Worm (Caenorhabditis elegans) whole organism, mixed stage, embryonic: ENCODE measurements around the gene F59B2.14.
A peak's percentile ranks its signal among the peaks of the same experiment; 100 is the strongest.

Experiments
- bed-3 ChIP-seq: fragments of 200-800 bp; sonication (Bioruptor generic); optimal IDR thresholded peaks from 3 replicates; lab custom pipeline; 2018; ENCODE audit warnings: mild to moderate bottlenecking, missing genetic modification characterization, moderate library complexity, missing compliant biosample characterization
- blmp-1 ChIP-seq: fragments of 150-350 bp; optimal IDR thresholded peaks from 2 replicates; lab custom pipeline; 2014; ENCODE audit warnings: missing biosample characterization, missing genetic modification characterization
- ceh-43 ChIP-seq: fragments of 200-800 bp; sonication (Bioruptor generic); optimal IDR thresholded peaks from 2 replicates; lab custom pipeline; 2018; ENCODE audit warnings: mild to moderate bottlenecking, missing genetic modification characterization, moderate library complexity, missing compliant biosample characterization
- ceh-83 ChIP-seq: fragments of 200-800 bp; sonication (Bioruptor generic); optimal IDR thresholded peaks from 2 replicates; lab custom pipeline; 2018; ENCODE audit warnings: mild to moderate bottlenecking, missing genetic modification characterization, missing compliant biosample characterization
- ces-1 ChIP-seq: fragments of 150-350 bp; optimal IDR thresholded peaks from 2 replicates; lab custom pipeline; 2014; ENCODE audit warnings: missing biosample characterization, missing genetic modification reagents, missing genetic modification characterization
- drap-1 ChIP-seq: fragments of 200-800 bp; sonication (Bioruptor generic); optimal IDR thresholded peaks from 3 replicates; lab custom pipeline; 2018; ENCODE audit warnings: mild to moderate bottlenecking, missing genetic modification characterization, missing compliant biosample characterization
- elt-1 ChIP-seq: sonication (generic microtip); optimal IDR thresholded peaks from 2 replicates; lab custom pipeline; 2017; ENCODE audit warnings: missing genetic modification characterization, mild to moderate bottlenecking, missing compliant biosample characterization, antibody characterized with exemption, moderate library complexity, borderline replicate concordance; ENCODE audit not compliant: insufficient read depth
- flh-1 ChIP-seq: fragments of 200-800 bp; sonication (Bioruptor generic); optimal IDR thresholded peaks from 2 replicates; lab custom pipeline; 2018; ENCODE audit warnings: mild to moderate bottlenecking, missing genetic modification characterization, moderate library complexity, missing compliant biosample characterization
- ham-2 ChIP-seq: fragments of 200-800 bp; sonication (Bioruptor generic); optimal IDR thresholded peaks from 2 replicates; lab custom pipeline; 2018; ENCODE audit warnings: mild to moderate bottlenecking, missing genetic modification characterization, missing compliant biosample characterization
- hlh-1 ChIP-seq: fragments of 150-350 bp; optimal IDR thresholded peaks from 2 replicates; lab custom pipeline; 2014; ENCODE audit warnings: missing biosample characterization, missing genetic modification reagents, missing genetic modification characterization
- lin-13 ChIP-seq: fragments of 150-350 bp; optimal IDR thresholded peaks from 2 replicates; lab custom pipeline; 2014; ENCODE audit warnings: missing biosample characterization, missing genetic modification characterization
- lsy-2 ChIP-seq: fragments of 150-350 bp; optimal IDR thresholded peaks from 2 replicates; lab custom pipeline; 2014; ENCODE audit warnings: missing biosample characterization, missing genetic modification characterization
- mab-5 ChIP-seq: fragments of 150-350 bp; optimal IDR thresholded peaks from 2 replicates; lab custom pipeline; 2014; ENCODE audit warnings: missing biosample characterization, missing genetic modification characterization
- mep-1 ChIP-seq: fragments of 150-350 bp; optimal IDR thresholded peaks from 2 replicates; lab custom pipeline; 2017; ENCODE audit warnings: missing biosample characterization, missing genetic modification reagents, missing genetic modification characterization, inconsistent platforms
- nhr-12 ChIP-seq: fragments of 150-350 bp; optimal IDR thresholded peaks from 2 replicates; lab custom pipeline; 2014; ENCODE audit warnings: missing biosample characterization, missing genetic modification characterization
- nhr-2 ChIP-seq: fragments of 150-350 bp; optimal IDR thresholded peaks from 2 replicates; lab custom pipeline; 2014; ENCODE audit warnings: missing biosample characterization, missing genetic modification characterization
- nhr-237 ChIP-seq: fragments of 150-350 bp; optimal IDR thresholded peaks from 2 replicates; lab custom pipeline; 2014; ENCODE audit warnings: missing biosample characterization, missing genetic modification characterization
- nhr-28 ChIP-seq: fragments of 150-350 bp; optimal IDR thresholded peaks from 2 replicates; lab custom pipeline; 2014; ENCODE audit warnings: missing biosample characterization, missing genetic modification characterization
- pha-4 ChIP-seq: fragments of 150-350 bp; optimal IDR thresholded peaks from 2 replicates; lab custom pipeline; 2018; ENCODE audit warnings: missing biosample characterization, missing genetic modification reagents, missing genetic modification characterization
- sptf-1 ChIP-seq: sonication (generic microtip); optimal IDR thresholded peaks from 2 replicates; lab custom pipeline; 2017; ENCODE audit warnings: mild to moderate bottlenecking, missing genetic modification characterization, moderate library complexity, missing compliant biosample characterization

The F59B2.14 gene

DNA sequence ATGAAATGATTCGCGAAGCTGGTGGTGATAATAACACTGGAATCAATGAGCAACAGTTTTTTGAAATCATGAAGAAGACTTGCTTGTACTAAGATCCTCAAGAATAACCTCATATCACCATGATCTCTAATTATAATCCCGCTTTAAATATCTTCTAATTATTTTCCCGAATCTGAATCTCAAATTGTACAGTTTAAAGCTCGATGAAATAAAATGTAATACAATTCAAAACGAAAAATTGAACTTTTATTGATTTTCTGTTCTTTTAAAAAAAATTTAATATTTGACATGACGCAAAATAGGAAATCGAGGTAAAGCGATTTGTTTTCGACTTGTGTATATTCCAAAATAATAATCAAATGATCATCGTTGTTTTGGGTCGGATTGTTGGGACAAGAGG lies 47.6 kb downstream of the F59B2.14 start:
- TF ChIP-seq blmp-1 (tag; lab: Kevin White, UChicago) (no peak), ces-1 (GFP tag; lab: Kevin White, UChicago) (no peak), mep-1 (tag; lab: Kevin White, UChicago) (no peak), nhr-2 (tag; lab: Kevin White, UChicago) (no peak), hlh-1 (tag; lab: Kevin White, UChicago) (no peak), pha-4 (tag; lab: Kevin White, UChicago) (no peak), sptf-1 (tag; lab: Kevin White, UChicago) (no peak), nhr-12 (tag; lab: Kevin White, UChicago) (no peak)

DNA sequence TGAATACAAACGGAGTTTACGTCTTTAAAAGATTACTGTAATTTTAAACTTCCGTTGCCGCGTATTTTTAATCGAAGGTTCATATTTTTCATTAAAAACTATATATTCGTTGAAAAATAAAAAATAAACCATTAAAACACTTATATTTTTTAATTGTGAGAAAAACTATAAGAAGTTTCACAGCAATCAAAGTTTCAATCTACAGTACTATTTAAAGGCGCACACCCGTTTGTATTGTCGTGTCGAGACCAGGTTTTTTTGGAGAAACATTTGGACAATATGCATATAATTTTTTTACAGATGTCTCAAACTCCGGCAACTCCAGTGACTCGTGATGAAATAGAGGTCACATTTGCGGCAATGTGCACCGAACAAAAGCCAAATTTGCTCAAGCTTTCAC lies 48.6 kb downstream of the F59B2.14 start, which contains the start of gene R08D7.5:
R08D7.5 (plus strand) TSS at position 301 of the 400 bp plus-strand sequence.
- no peak for TF ChIP-seq nhr-12 (tag; lab: Kevin White, UChicago)
- no peak for TF ChIP-seq elt-1 (tag; lab: Kevin White, UChicago)
- TF ChIP-seq ham-2 (GFP tag; lab: Kevin White, UChicago) = no peak
- no peak for TF ChIP-seq sptf-1 (tag; lab: Kevin White, UChicago)
- no peak for TF ChIP-seq ceh-43 (GFP tag; lab: Kevin White, UChicago)
- no peak for TF ChIP-seq drap-1 (GFP tag; lab: Kevin White, UChicago)
- no peak for TF ChIP-seq bed-3 (GFP tag; lab: Kevin White, UChicago)
- no peak for TF ChIP-seq nhr-28 (tag; lab: Kevin White, UChicago)
- TF ChIP-seq lin-13 = no peak
- TF ChIP-seq mab-5 (tag; lab: Kevin White, UChicago) = no peak
- no peak for TF ChIP-seq flh-1
- no peak for TF ChIP-seq ceh-83 (GFP tag; lab: Kevin White, UChicago)
- TF ChIP-seq nhr-237 (tag; lab: Kevin White, UChicago) = no peak
- no peak for TF ChIP-seq lsy-2 (tag; lab: Kevin White, UChicago)
- TF ChIP-seq pha-4 (tag; lab: Kevin White, UChicago) = no peak
- TF ChIP-seq hlh-1 (tag; lab: Kevin White, UChicago) = no peak
- no peak for TF ChIP-seq ces-1 (GFP tag; lab: Kevin White, UChicago)
- TF ChIP-seq, all 35 proteins: peak for 0

DNA sequence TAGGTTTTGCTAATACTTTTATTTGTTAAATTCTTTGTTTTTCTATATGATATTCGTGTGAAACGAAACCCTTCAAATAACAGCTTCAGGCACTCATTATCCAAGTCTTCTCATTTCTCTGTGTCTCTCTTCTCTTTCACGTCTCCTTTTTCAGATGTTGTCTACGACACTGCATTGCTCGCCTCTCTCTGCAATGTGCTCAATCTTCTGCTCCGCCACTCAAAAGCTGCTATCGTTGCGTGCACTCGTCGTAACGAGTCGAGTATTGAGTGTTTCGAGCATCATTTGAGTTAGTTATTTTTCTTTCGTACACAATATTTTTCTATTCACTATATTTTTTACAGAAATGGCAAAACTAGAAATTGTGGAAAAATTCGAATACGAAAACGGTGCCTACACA lies 49.3 kb downstream of the F59B2.14 start:
- TF ChIP-seq lin-13 (no peak), ces-1 (GFP tag; lab: Kevin White, UChicago) (peak; percentile 28)
